Worm (Caenorhabditis elegans) whole organism, young adult: ENCODE results near the gene csn-3.

ENCODE experiments used
- B0019.2 ChIP-seq: fragments of 200-800 bp; sonication (Bioruptor generic); conservative IDR thresholded peaks from 2 replicates; pipeline ENCODE4 v1.3.6; 2022; ENCODE audit warnings: missing genetic modification reagents, missing genetic modification characterization, missing compliant biosample characterization
- B0035.1 ChIP-seq: sonication (generic microtip); optimal IDR thresholded peaks from 2 replicates; lab custom pipeline; 2016; ENCODE audit warnings: missing genetic modification characterization, mild to moderate bottlenecking, missing compliant biosample characterization, missing genotype, missing genetic modification reagents
- B0336.3 ChIP-seq: fragments of 200-800 bp; sonication (Bioruptor generic); IDR thresholded peaks from 2 replicates; pipeline ENCODE4 v1.3.6; 2022; ENCODE audit warnings: missing genetic modification characterization, missing compliant biosample characterization
- D2030.7 ChIP-seq: fragments of 200-800 bp; sonication (Bioruptor generic); IDR thresholded peaks from 2 replicates; pipeline ENCODE4 v1.3.6; 2022; ENCODE audit warnings: missing genetic modification reagents, missing genetic modification characterization, missing compliant biosample characterization
- F10E7.11 ChIP-seq: sonication (generic microtip); optimal IDR thresholded peaks from 2 replicates; lab custom pipeline; 2017; ENCODE audit warnings: mild to moderate bottlenecking, missing genetic modification characterization, moderate library complexity, missing compliant biosample characterization
- F57C9.4 ChIP-seq: sonication (generic microtip); optimal IDR thresholded peaks from 2 replicates; lab custom pipeline; 2017; ENCODE audit warnings: mild to moderate bottlenecking, missing genetic modification characterization, missing compliant biosample characterization
- T26A5.8 ChIP-seq: sonication (generic microtip); optimal IDR thresholded peaks from 2 replicates; lab custom pipeline; 2016; ENCODE audit warnings: missing genetic modification characterization, missing compliant biosample characterization
- Y56A3A.18 ChIP-seq: fragments of 200-800 bp; sonication (Bioruptor generic); IDR thresholded peaks from 2 replicates; pipeline ENCODE4 v1.3.6; 2022; ENCODE audit warnings: missing genetic modification reagents, missing genetic modification characterization, missing compliant biosample characterization
- Y79H2A.3 ChIP-seq: fragments of 200-800 bp; sonication (Bioruptor generic); conservative IDR thresholded peaks from 2 replicates; pipeline ENCODE4 v1.3.6; 2022; ENCODE audit warnings: missing genetic modification reagents, missing genetic modification characterization, missing compliant biosample characterization
- ama-1 ChIP-seq, 3 experiments: fragments of 150-350 bp in 1 of 3; sonication (generic microtip) in 2 of 3; optimal IDR thresholded peaks; 2 replicates each; lab custom pipeline; 2014 to 2018; ENCODE audit warnings: missing biosample characterization in 2 of 3, missing genetic modification characterization in 2 of 3, missing genetic modification reagents in 2 of 3
- atf-7 ChIP-seq: sonication (generic microtip); optimal IDR thresholded peaks from 2 replicates; lab custom pipeline; 2017; ENCODE audit warnings: mild to moderate bottlenecking, missing genetic modification characterization, missing compliant biosample characterization
- attf-5 ChIP-seq: fragments of 200-800 bp; sonication (Bioruptor generic); optimal IDR thresholded peaks from 2 replicates; lab custom pipeline; 2018; ENCODE audit warnings: mild to moderate bottlenecking, missing genetic modification characterization, missing compliant biosample characterization
- attf-6 ChIP-seq: fragments of 200-800 bp; sonication (Bioruptor generic); IDR thresholded peaks from 2 replicates; pipeline ENCODE4 v1.3.6; 2022; ENCODE audit warnings: missing genetic modification reagents, missing genetic modification characterization, missing compliant biosample characterization
- bed-1 ChIP-seq: fragments of 200-800 bp; sonication (Bioruptor generic); IDR thresholded peaks from 2 replicates; pipeline ENCODE4 v1.3.6; 2022; ENCODE audit warnings: missing genetic modification reagents, missing genetic modification characterization, missing compliant biosample characterization
- cebp-1 ChIP-seq, 2 experiments: fragments of 200-800 bp in 1 of 2; sonication (Bioruptor generic) in 1 of 2; sonication (generic microtip) in 1 of 2; IDR thresholded peaks in 1 of 2; optimal IDR thresholded peaks in 1 of 2; 2 replicates each; pipeline versions ENCODE4 v1.3.6 to Lab custom; 2017 to 2022; ENCODE audit warnings: missing compliant biosample characterization in 2 of 2, missing genetic modification characterization in 2 of 2, mild to moderate bottlenecking in 1 of 2, missing genetic modification reagents in 1 of 2, moderate library complexity in 1 of 2
- chd-7 ChIP-seq: sonication (generic microtip); optimal IDR thresholded peaks from 2 replicates; lab custom pipeline; 2016; ENCODE audit warnings: mild to moderate bottlenecking, missing genetic modification characterization, moderate library complexity, missing compliant biosample characterization
- dox-1 ChIP-seq: fragments of 200-800 bp; sonication (Bioruptor generic); IDR thresholded peaks from 2 replicates; pipeline ENCODE4 v1.3.6; 2022; ENCODE audit warnings: missing genetic modification reagents, missing genetic modification characterization, missing compliant biosample characterization
- dpl-1 ChIP-seq: fragments of 150-350 bp; optimal IDR thresholded peaks from 2 replicates; lab custom pipeline; 2014; ENCODE audit warnings: missing biosample characterization, missing genetic modification reagents, missing genetic modification characterization
- egl-18 ChIP-seq: fragments of 200-800 bp; sonication (Bioruptor generic); IDR thresholded peaks from 2 replicates; pipeline ENCODE4 v1.3.6; 2022; ENCODE audit warnings: missing genetic modification reagents, missing genetic modification characterization, missing compliant biosample characterization
- egrh-3 ChIP-seq: fragments of 200-800 bp; sonication (Bioruptor generic); IDR thresholded peaks from 2 replicates; pipeline ENCODE4 v1.3.6; 2022; ENCODE audit warnings: missing genetic modification reagents, missing genetic modification characterization, missing compliant biosample characterization
- ekl-4 ChIP-seq: fragments of 200-800 bp; sonication (Bioruptor generic); IDR thresholded peaks from 2 replicates; pipeline ENCODE4 v1.3.6; 2022; ENCODE audit warnings: missing genetic modification reagents, missing genetic modification characterization, missing compliant biosample characterization
- gei-17 ChIP-seq: fragments of 200-800 bp; sonication (Bioruptor generic); optimal IDR thresholded peaks from 2 replicates; lab custom pipeline; 2018; ENCODE audit warnings: mild to moderate bottlenecking, missing genetic modification characterization, missing compliant biosample characterization
- hsf-1 ChIP-seq: fragments of 200-800 bp; sonication (Bioruptor generic); IDR thresholded peaks from 2 replicates; pipeline ENCODE4 v1.3.6; 2022; ENCODE audit warnings: missing genetic modification reagents, missing genetic modification characterization, missing compliant biosample characterization
- let-526 ChIP-seq: fragments of 200-800 bp; sonication (Bioruptor generic); IDR thresholded peaks from 2 replicates; pipeline ENCODE4 v1.3.6; 2022; ENCODE audit warnings: missing genetic modification reagents, missing genetic modification characterization, missing compliant biosample characterization
- lin-40 ChIP-seq: sonication (generic microtip); optimal IDR thresholded peaks from 2 replicates; lab custom pipeline; 2016; ENCODE audit warnings: missing genetic modification characterization, mild to moderate bottlenecking, missing compliant biosample characterization, missing genotype, missing genetic modification reagents
- lin-54 ChIP-seq: fragments of 200-800 bp; sonication (Bioruptor generic); optimal IDR thresholded peaks from 2 replicates; lab custom pipeline; 2018; ENCODE audit warnings: mild to moderate bottlenecking, missing genetic modification characterization, missing compliant biosample characterization
- lsl-1 ChIP-seq: fragments of 200-800 bp; sonication (Bioruptor generic); optimal IDR thresholded peaks from 2 replicates; lab custom pipeline; 2018; ENCODE audit warnings: mild to moderate bottlenecking, missing genetic modification characterization, moderate library complexity, missing compliant biosample characterization
- madf-10 ChIP-seq: sonication (generic microtip); optimal IDR thresholded peaks from 2 replicates; lab custom pipeline; 2016; ENCODE audit warnings: mild to moderate bottlenecking, missing genetic modification characterization, missing compliant biosample characterization
- madf-3 ChIP-seq: fragments of 200-800 bp; sonication (Bioruptor generic); IDR thresholded peaks from 2 replicates; pipeline ENCODE4 v1.3.6; 2022; ENCODE audit warnings: missing genetic modification reagents, missing genetic modification characterization, missing compliant biosample characterization
- madf-6 ChIP-seq: fragments of 200-800 bp; sonication (Bioruptor generic); IDR thresholded peaks from 2 replicates; pipeline ENCODE4 v1.3.6; 2022; ENCODE audit warnings: missing genetic modification reagents, missing genetic modification characterization, missing compliant biosample characterization
- mcd-1 ChIP-seq: fragments of 200-800 bp; sonication (Bioruptor generic); IDR thresholded peaks from 2 replicates; pipeline ENCODE4 v1.3.6; 2022; ENCODE audit warnings: missing genetic modification reagents, missing genetic modification characterization, missing compliant biosample characterization
- nfya-2 ChIP-seq: fragments of 200-800 bp; sonication (Bioruptor generic); IDR thresholded peaks from 2 replicates; pipeline ENCODE4 v1.3.6; 2022; ENCODE audit warnings: missing genetic modification reagents, missing genetic modification characterization, missing compliant biosample characterization
- nhr-27 ChIP-seq: fragments of 200-800 bp; sonication (Bioruptor generic); optimal IDR thresholded peaks from 2 replicates; lab custom pipeline; 2018; ENCODE audit warnings: mild to moderate bottlenecking, missing genetic modification characterization, moderate library complexity, missing compliant biosample characterization
- nhr-80 ChIP-seq: sonication (generic microtip); optimal IDR thresholded peaks from 2 replicates; lab custom pipeline; 2016; ENCODE audit warnings: missing genetic modification characterization, missing compliant biosample characterization
- rcor-1 ChIP-seq: fragments of 200-800 bp; sonication (Bioruptor generic); IDR thresholded peaks from 2 replicates; pipeline ENCODE4 v1.3.6; 2022; ENCODE audit warnings: missing genetic modification reagents, missing genetic modification characterization, missing compliant biosample characterization
- rec-8 ChIP-seq, 2 experiments: sonication (generic microtip); optimal IDR thresholded peaks; 2 replicates each; lab custom pipeline; 2016; ENCODE audit warnings: mild to moderate bottlenecking in 2 of 2, missing genetic modification characterization in 2 of 2, missing genetic modification reagents in 2 of 2, missing genotype in 2 of 2, missing biosample characterization in 1 of 2, missing compliant biosample characterization in 1 of 2, moderate library complexity in 1 of 2
- snpc-1.3 ChIP-seq: sonication (generic microtip); optimal IDR thresholded peaks from 2 replicates; lab custom pipeline; 2017; ENCODE audit warnings: missing genetic modification characterization, mild to moderate bottlenecking, missing compliant biosample characterization, antibody characterized with exemption, moderate library complexity, missing genotype, missing genetic modification reagents; ENCODE audit not compliant: insufficient read depth
- snpc-3.4 ChIP-seq: sonication (generic microtip); optimal IDR thresholded peaks from 2 replicates; lab custom pipeline; 2017; ENCODE audit warnings: missing genetic modification characterization, mild to moderate bottlenecking, missing compliant biosample characterization, antibody characterized with exemption, moderate library complexity, missing genotype, missing genetic modification reagents
- zim-3 ChIP-seq: sonication (generic microtip); optimal IDR thresholded peaks from 2 replicates; lab custom pipeline; 2017; ENCODE audit warnings: mild to moderate bottlenecking, missing genetic modification characterization, moderate library complexity, missing compliant biosample characterization

The csn-3 gene

ce11 chrIV:195620-196019 is 1.1 kb downstream of the csn-3 start:
- peak; percentile 39; the same call in 1 of the 2 replicates for TF ChIP-seq madf-6
- TF ChIP-seq mcd-1 (GFP tag; lab: Robert Waterston, UW), result 0 out of 2 replicates have a peak, but pooled peaks have one; percentile 39
- peak; percentile 68; the same call in 1 of the 2 replicates for TF ChIP-seq D2030.7
- TF ChIP-seq hsf-1, result 0 out of 2 replicates have a peak, but pooled peaks have one; percentile 26
- peak; percentile 78 for TF ChIP-seq dox-1 (GFP tag; lab: Robert Waterston, UW)
- TF ChIP-seq ekl-4 (GFP tag; lab: Robert Waterston, UW), result peak; percentile 37; the same call in 1 of the 2 replicates
- TF ChIP-seq lsl-1 (GFP tag; lab: Kevin White, UChicago), result peak; percentile 4
- 0 out of 2 replicates have a peak, but pooled peaks have one; percentile 25 for TF ChIP-seq rcor-1 (GFP tag; lab: Robert Waterston, UW)
- peak; percentile 100 for TF ChIP-seq zim-3 (tag; lab: Kevin White, UChicago)
- peak; percentile 56; the same call in 1 of the 2 replicates for TF ChIP-seq attf-6 (GFP tag; lab: Robert Waterston, UW)

- TF ChIP-seq madf-3 (GFP tag; lab: Robert Waterston, UW) (no peak), nfya-2 (GFP tag; lab: Robert Waterston, UW) (no peak), rec-8 (tag; optimal IDR thresholded peaks at IDR 0.05; lab: Kevin White, UChicago) (no peak), egrh-3 (no peak), ekl-4 (GFP tag; lab: Robert Waterston, UW) (no peak), madf-10 (no peak), attf-5 (GFP tag; lab: Kevin White, UChicago) (no peak), let-526 (no peak), snpc-1.3 (tag; lab: Kevin White, UChicago) (no peak), chd-7 (no peak), nhr-27 (tag; lab: Kevin White, UChicago) (no peak), F57C9.4 (tag; lab: Kevin White, UChicago) (no peak), nhr-80 (tag; lab: Kevin White, UChicago) (no peak), T26A5.8 (no peak), gei-17 (GFP tag; lab: Kevin White, UChicago) (no peak)
- TF ChIP-seq, all 124 proteins: peak for 0
These were observed 8.5 kb downstream of the csn-3 start, which contains the start of gene gfrp-1 for ce11 chrIV:202921-203652. TSS of gene gfrp-1 (plus strand) at chrIV:203602.

- TF ChIP-seq B0019.2 (GFP tag; lab: Robert Waterston, UW), result no peak
- no peak for TF ChIP-seq F10E7.11 (tag; lab: Kevin White, UChicago)
- TF ChIP-seq snpc-3.4, result no peak
- no peak for TF ChIP-seq bed-1 (GFP tag; lab: Robert Waterston, UW)
- TF ChIP-seq T26A5.8, result no peak
These were observed 10.5 kb downstream of the csn-3 start, which contains the start of gene coa-1 for ce11 chrIV:204998-205397. TSS of gene coa-1 (plus strand) at chrIV:205298.

- no peak for TF ChIP-seq dpl-1 (GFP tag; lab: Kevin White, UChicago)
These were observed 13.3 kb downstream of the csn-3 start, which contains the start of gene Y38C1AA.1 for ce11 chrIV:207885-208284. TSS of gene Y38C1AA.1 (plus strand) at chrIV:208185.

ce11 chrIV:210591-210990 is 16.0 kb downstream of the csn-3 start:
- no peak for TF ChIP-seq B0035.1 (tag; lab: Kevin White, UChicago)
- TF ChIP-seq lin-54 (GFP tag; lab: Kevin White, UChicago), result peak; percentile 7
- peak; percentile 20 for TF ChIP-seq atf-7
- 0 out of 2 replicates have a peak, but pooled peaks have one; percentile 33 for TF ChIP-seq B0336.3 (GFP tag; lab: Robert Waterston, UW)
- TF ChIP-seq chd-7, result no peak
- no peak for TF ChIP-seq Y79H2A.3 (GFP tag; lab: Robert Waterston, UW)
- TF ChIP-seq cebp-1 (GFP tag; IDR thresholded peaks at IDR 0.05; lab: Robert Waterston, UW), result no peak
- TF ChIP-seq cebp-1 (tag; optimal IDR thresholded peaks at IDR 0.05; lab: Kevin White, UChicago), result peak; percentile 46
- peak; percentile 57; the same call in 1 of the 2 replicates for TF ChIP-seq dox-1 (GFP tag; lab: Robert Waterston, UW)
- no peak for TF ChIP-seq Y56A3A.18 (GFP tag; lab: Robert Waterston, UW)
- no peak for TF ChIP-seq ama-1 (optimal IDR thresholded peaks at IDR 0.05; lab: Kevin White, UChicago)
- no peak for TF ChIP-seq ama-1 (GFP tag; optimal IDR thresholded peaks at IDR 0.05; lab: Kevin White, UChicago)
- peak; percentile 38 for TF ChIP-seq lin-40 (tag; lab: Kevin White, UChicago)
- 0 out of 2 replicates have a peak, but pooled peaks have one; percentile 37 for TF ChIP-seq mcd-1 (GFP tag; lab: Robert Waterston, UW)
- peak; percentile 66 for TF ChIP-seq attf-5 (GFP tag; lab: Kevin White, UChicago)
- TF ChIP-seq egl-18, result no peak
